Worm (Caenorhabditis elegans) whole organism, L3 larva: ENCODE data around the gene K10C2.2.

Experiments used
- ZK546.5 ChIP-seq: sonication (generic microtip); optimal IDR thresholded peaks from 2 replicates; lab custom pipeline; 2017; ENCODE audit warnings: missing biosample characterization, missing genetic modification characterization
- aly-2 ChIP-seq: fragments of 150-350 bp; optimal IDR thresholded peaks from 2 replicates; lab custom pipeline; 2014; ENCODE audit warnings: missing biosample characterization, missing genetic modification characterization
- ama-1 ChIP-seq: fragments of 150-350 bp; optimal IDR thresholded peaks from 2 replicates; lab custom pipeline; 2018
- ceh-16 ChIP-seq: sonication (generic microtip); optimal IDR thresholded peaks from 2 replicates; lab custom pipeline; 2017; ENCODE audit warnings: missing biosample characterization, missing genetic modification characterization
- ceh-28 ChIP-seq: fragments of 150-350 bp; optimal IDR thresholded peaks from 2 replicates; lab custom pipeline; 2014; ENCODE audit warnings: missing biosample characterization, missing genetic modification reagents, missing genetic modification characterization
- ceh-82 ChIP-seq: fragments of 150-350 bp; optimal IDR thresholded peaks from 2 replicates; lab custom pipeline; 2014; ENCODE audit warnings: missing biosample characterization, missing genetic modification characterization
- daf-12 ChIP-seq: fragments of 150-350 bp; optimal IDR thresholded peaks from 2 replicates; lab custom pipeline; 2014; ENCODE audit warnings: missing biosample characterization, missing genetic modification reagents, missing genetic modification characterization
- egl-5 ChIP-seq: fragments of 150-350 bp; optimal IDR thresholded peaks from 2 replicates; lab custom pipeline; 2017; ENCODE audit warnings: missing biosample characterization, missing genetic modification reagents, missing genetic modification characterization, inconsistent platforms
- elt-1 ChIP-seq: fragments of 150-350 bp; optimal IDR thresholded peaks from 2 replicates; lab custom pipeline; 2014; ENCODE audit warnings: missing biosample characterization, missing genetic modification characterization
- elt-2 ChIP-seq: sonication (generic microtip); optimal IDR thresholded peaks from 2 replicates; lab custom pipeline; 2016; ENCODE audit warnings: missing genetic modification reagents, mild to moderate bottlenecking, missing genetic modification characterization, missing compliant biosample characterization
- elt-3 ChIP-seq, 3 experiments: fragments of 150-350 bp in 1 of 3; sonication (generic microtip) in 2 of 3; optimal IDR thresholded peaks; 2 replicates in 2 of 3; 4 replicates in 1 of 3; lab custom pipeline; 2014 to 2017; ENCODE audit warnings: missing biosample characterization in 3 of 3, missing genetic modification characterization in 3 of 3
- eor-1 ChIP-seq, 2 experiments: fragments of 150-350 bp; optimal IDR thresholded peaks; 2 replicates each; lab custom pipeline; 2014 to 2018; ENCODE audit warnings: missing biosample characterization in 2 of 2, missing genetic modification characterization in 2 of 2
- fkh-10 ChIP-seq: sonication (generic microtip); optimal IDR thresholded peaks from 2 replicates; lab custom pipeline; 2017; ENCODE audit warnings: missing biosample characterization, missing genetic modification reagents, missing genetic modification characterization
- fkh-2 ChIP-seq: fragments of 150-350 bp; optimal IDR thresholded peaks from 2 replicates; lab custom pipeline; 2014; ENCODE audit warnings: missing biosample characterization, missing genetic modification reagents, missing genetic modification characterization
- fos-1 ChIP-seq: fragments of 150-350 bp; optimal IDR thresholded peaks from 2 replicates; lab custom pipeline; 2014; ENCODE audit warnings: missing biosample characterization, missing genetic modification characterization
- hmg-11 ChIP-seq: sonication (generic microtip); optimal IDR thresholded peaks from 2 replicates; lab custom pipeline; 2016; ENCODE audit warnings: missing genetic modification characterization, missing compliant biosample characterization
- jun-1 ChIP-seq: fragments of 150-350 bp; optimal IDR thresholded peaks from 2 replicates; lab custom pipeline; 2014; ENCODE audit warnings: missing biosample characterization, missing genetic modification reagents, missing genetic modification characterization
- lin-15B ChIP-seq: fragments of 150-350 bp; optimal IDR thresholded peaks from 2 replicates; lab custom pipeline; 2014; ENCODE audit warnings: missing biosample characterization, missing genetic modification characterization
- lin-39 ChIP-seq: fragments of 150-350 bp; optimal IDR thresholded peaks from 2 replicates; lab custom pipeline; 2018; ENCODE audit warnings: missing biosample characterization, missing genetic modification reagents, missing genetic modification characterization
- lsy-12 ChIP-seq: sonication (generic microtip); optimal IDR thresholded peaks from 2 replicates; lab custom pipeline; 2016; ENCODE audit warnings: mild to moderate bottlenecking, missing genetic modification characterization, missing compliant biosample characterization
- mdl-1 ChIP-seq: fragments of 150-350 bp; optimal IDR thresholded peaks from 2 replicates; lab custom pipeline; 2014; ENCODE audit warnings: missing biosample characterization, missing genetic modification characterization
- nfya-1 ChIP-seq: sonication (generic microtip); optimal IDR thresholded peaks from 2 replicates; lab custom pipeline; 2017; ENCODE audit warnings: missing genetic modification characterization, mild to moderate bottlenecking, missing compliant biosample characterization, antibody characterized with exemption, moderate library complexity; ENCODE audit not compliant: insufficient read depth
- nhr-11 ChIP-seq: fragments of 150-350 bp; optimal IDR thresholded peaks from 2 replicates; lab custom pipeline; 2014; ENCODE audit warnings: missing biosample characterization, missing genetic modification characterization
- nhr-12 ChIP-seq: fragments of 150-350 bp; optimal IDR thresholded peaks from 2 replicates; lab custom pipeline; 2014; ENCODE audit warnings: missing biosample characterization, missing genetic modification characterization
- nhr-23 ChIP-seq: fragments of 150-350 bp; optimal IDR thresholded peaks from 2 replicates; lab custom pipeline; 2014; ENCODE audit warnings: missing biosample characterization, missing genetic modification reagents, missing genetic modification characterization
- nhr-237 ChIP-seq: fragments of 150-350 bp; optimal IDR thresholded peaks from 2 replicates; lab custom pipeline; 2014; ENCODE audit warnings: missing biosample characterization, missing genetic modification characterization
- nhr-25 ChIP-seq: sonication (generic microtip); optimal IDR thresholded peaks from 2 replicates; lab custom pipeline; 2017; ENCODE audit warnings: missing biosample characterization, missing genetic modification characterization
- nhr-43 ChIP-seq: sonication (generic microtip); optimal IDR thresholded peaks from 2 replicates; lab custom pipeline; 2016; ENCODE audit warnings: mild to moderate bottlenecking, missing genetic modification characterization, missing compliant biosample characterization; ENCODE audit not compliant: poor library complexity, severe bottlenecking
- nhr-67 ChIP-seq: fragments of 150-350 bp; optimal IDR thresholded peaks from 2 replicates; lab custom pipeline; 2014; ENCODE audit warnings: missing biosample characterization, missing genetic modification characterization
- nhr-76 ChIP-seq: fragments of 150-350 bp; sonication (generic microtip); optimal IDR thresholded peaks from 5 replicates; lab custom pipeline; 2014; ENCODE audit warnings: missing biosample characterization, missing genetic modification characterization
- nhr-77 ChIP-seq: fragments of 150-350 bp; optimal IDR thresholded peaks from 2 replicates; lab custom pipeline; 2014; ENCODE audit warnings: missing biosample characterization, missing genetic modification characterization
- pha-4 ChIP-seq: fragments of 150-350 bp; optimal IDR thresholded peaks from 2 replicates; lab custom pipeline; 2014; ENCODE audit warnings: missing biosample characterization, missing genetic modification reagents, missing genetic modification characterization
- pqm-1 ChIP-seq: fragments of 150-350 bp; optimal IDR thresholded peaks from 2 replicates; lab custom pipeline; 2017; ENCODE audit warnings: missing biosample characterization, missing genetic modification characterization, inconsistent platforms
- sea-2 ChIP-seq: fragments of 150-350 bp; sonication (generic microtip); optimal IDR thresholded peaks from 4 replicates; lab custom pipeline; 2014; ENCODE audit warnings: missing biosample characterization, missing genetic modification reagents, missing genetic modification characterization
- skn-1 ChIP-seq: fragments of 150-350 bp; optimal IDR thresholded peaks from 2 replicates; lab custom pipeline; 2014; ENCODE audit warnings: missing biosample characterization, missing genetic modification characterization
- tbx-2 ChIP-seq: sonication (generic microtip); optimal IDR thresholded peaks from 2 replicates; lab custom pipeline; 2016; ENCODE audit warnings: mild to moderate bottlenecking, missing genetic modification characterization, missing compliant biosample characterization
- unc-62 ChIP-seq: fragments of 150-350 bp; sonication (generic microtip); optimal IDR thresholded peaks from 4 replicates; lab custom pipeline; 2014; ENCODE audit warnings: missing biosample characterization, missing genetic modification reagents, missing genetic modification characterization
- ztf-11 ChIP-seq: fragments of 150-350 bp; optimal IDR thresholded peaks from 2 replicates; lab custom pipeline; 2014; ENCODE audit warnings: missing biosample characterization, missing genetic modification characterization
- ztf-4 ChIP-seq: fragments of 150-350 bp; optimal IDR thresholded peaks from 2 replicates; lab custom pipeline; 2014; ENCODE audit warnings: missing biosample characterization, missing genetic modification characterization

The K10C2.2 gene

ce11 chrX:6456567-6456966 lies 23.0 kb upstream of the K10C2.2 start, which contains the start of gene pept-1:
pept-1 (plus strand) TSS chrX:6456872.
- no peak for TF ChIP-seq fkh-10 (GFP tag; lab: Kevin White, UChicago)
- TF ChIP-seq skn-1 (tag; lab: Kevin White, UChicago), result peak; percentile 32
- no peak for TF ChIP-seq nhr-12 (tag; lab: Kevin White, UChicago)
- no peak for TF ChIP-seq ceh-16 (tag; lab: Kevin White, UChicago)
- TF ChIP-seq ztf-4 (tag; lab: Kevin White, UChicago), result no peak
- no peak for TF ChIP-seq ZK546.5
- TF ChIP-seq pha-4 (tag; lab: Kevin White, UChicago), result peak; percentile 16
- no peak for TF ChIP-seq nhr-77
- peak; percentile 94 for TF ChIP-seq pqm-1 (tag; lab: Kevin White, UChicago)
- peak; percentile 98 for TF ChIP-seq elt-2 (tag; lab: Kevin White, UChicago)
- TF ChIP-seq nhr-237 (tag; lab: Kevin White, UChicago), result no peak
- TF ChIP-seq hmg-11 (tag; lab: Kevin White, UChicago), result no peak

ce11 chrX:6455157-6455556 lies 21.6 kb upstream of the K10C2.2 start, which contains the start of gene nas-33:
nas-33 (minus strand) TSS chrX:6455257.
- TF ChIP-seq lin-15B (tag; lab: Kevin White, UChicago) (no peak), skn-1 (tag; lab: Kevin White, UChicago) (no peak), nhr-12 (tag; lab: Kevin White, UChicago) (no peak), unc-62 (GFP tag; lab: Kevin White, UChicago) (no peak), lin-39 (tag; lab: Kevin White, UChicago) (no peak), ama-1 (lab: Kevin White, UChicago) (no peak), pqm-1 (tag; lab: Kevin White, UChicago) (no peak), elt-3 (tag; optimal IDR thresholded peaks at IDR 0.05; lab: Kevin White, UChicago) (no peak), nhr-76 (tag; lab: Kevin White, UChicago) (no peak), fos-1 (no peak), lsy-12 (no peak), tbx-2 (tag; lab: Kevin White, UChicago) (no peak), nfya-1 (tag; lab: Kevin White, UChicago) (no peak), nhr-77 (no peak), elt-1 (no peak), pha-4 (tag; lab: Kevin White, UChicago) (no peak), nhr-23 (tag; lab: Kevin White, UChicago) (no peak), nhr-43 (tag; lab: Kevin White, UChicago) (no peak)

- TF ChIP-seq nhr-237 (tag; lab: Kevin White, UChicago) (no peak), ceh-82 (tag; lab: Kevin White, UChicago) (no peak), nhr-23 (tag; lab: Kevin White, UChicago) (no peak), lin-15B (tag; lab: Kevin White, UChicago) (no peak), tbx-2 (tag; lab: Kevin White, UChicago) (no peak), jun-1 (tag; lab: Kevin White, UChicago) (no peak), hmg-11 (tag; lab: Kevin White, UChicago) (no peak), fkh-2 (tag; lab: Kevin White, UChicago) (no peak), ceh-28 (tag; lab: Kevin White, UChicago) (no peak), sea-2 (GFP tag; lab: Kevin White, UChicago) (no peak), ZK546.5 (no peak), nhr-12 (tag; lab: Kevin White, UChicago) (no peak), ztf-4 (tag; lab: Kevin White, UChicago) (no peak), elt-2 (tag; lab: Kevin White, UChicago) (no peak), lsy-12 (no peak), nhr-76 (tag; lab: Kevin White, UChicago) (no peak), nhr-25 (no peak), eor-1 (tag; optimal IDR thresholded peaks at IDR 0.05; lab: Kevin White, UChicago) (no peak)
These were observed 17.4 kb upstream of the K10C2.2 start, which contains the start of the genes grl-6 and K10C2.6 for ce11 chrX:6450839-6451491. grl-6 (minus strand) TSS chrX:6450939. K10C2.6 (plus strand) TSS chrX:6451441.

ce11 chrX:6448866-6449400 lies 15.3 kb upstream of the K10C2.2 start, which contains the start of gene fah-1:
fah-1 (minus strand) TSS chrX:6448916.
- TF ChIP-seq elt-2 (tag; lab: Kevin White, UChicago), result peak; percentile 79
- TF ChIP-seq fkh-2 (tag; lab: Kevin White, UChicago), result no peak
- peak; percentile 67 for TF ChIP-seq nhr-23 (tag; lab: Kevin White, UChicago)
- peak; percentile 71 for TF ChIP-seq ceh-28 (tag; lab: Kevin White, UChicago)
- peak; percentile 64 for TF ChIP-seq nhr-43 (tag; lab: Kevin White, UChicago)
- TF ChIP-seq sea-2 (GFP tag; lab: Kevin White, UChicago), result no peak
- TF ChIP-seq ztf-4 (tag; lab: Kevin White, UChicago), result no peak
- no peak for TF ChIP-seq daf-12 (tag; lab: Kevin White, UChicago)
- TF ChIP-seq tbx-2 (tag; lab: Kevin White, UChicago), result no peak
- no peak for TF ChIP-seq nhr-11 (tag; lab: Kevin White, UChicago)
- TF ChIP-seq egl-5 (tag; lab: Kevin White, UChicago), result no peak
- TF ChIP-seq fkh-10 (GFP tag; lab: Kevin White, UChicago), result no peak
- TF ChIP-seq lsy-12, result no peak
- peak; percentile 20 for TF ChIP-seq skn-1 (tag; lab: Kevin White, UChicago)
- TF ChIP-seq ztf-11 (tag; lab: Kevin White, UChicago), result no peak
- no peak for TF ChIP-seq eor-1 (tag; optimal IDR thresholded peaks at IDR 0.05; lab: Kevin White, UChicago)
- no peak for TF ChIP-seq ama-1 (lab: Kevin White, UChicago)
- TF ChIP-seq lin-39 (tag; lab: Kevin White, UChicago), result no peak
- TF ChIP-seq hmg-11 (tag; lab: Kevin White, UChicago), result no peak
- TF ChIP-seq aly-2 (tag; lab: Kevin White, UChicago), result no peak
- TF ChIP-seq nfya-1 (tag; lab: Kevin White, UChicago), result no peak
- no peak for TF ChIP-seq pqm-1 (tag; lab: Kevin White, UChicago)
- TF ChIP-seq nhr-67, result no peak
- no peak for TF ChIP-seq lin-15B (tag; lab: Kevin White, UChicago)
- TF ChIP-seq unc-62 (GFP tag; lab: Kevin White, UChicago), result peak; percentile 34
- peak; percentile 31 for TF ChIP-seq mdl-1 (tag; lab: Kevin White, UChicago)
- TF ChIP-seq ZK546.5, result no peak
